Worm (Caenorhabditis elegans): Measurements from ENCODE around the gene Y116A8C.43.
"Not testable (repeated sequence)": the region's sequence is repeated elsewhere in the genome, so short reads cannot be mapped to it uniquely, and the experiment has no call there.

- TF ChIP-seq zag-1 (tag; optimal IDR thresholded peaks at IDR 0.05); egl-27 (tag; optimal IDR thresholded peaks at IDR 0.05); unc-62 (GFP tag; optimal IDR thresholded peaks at IDR 0.05 in 1 of 2); unc-62 (tag; optimal IDR thresholded peaks at IDR 0.05); lsy-2 (tag; optimal IDR thresholded peaks at IDR 0.05); ZK546.5 (tag; optimal IDR thresholded peaks at IDR 0.05); nhr-77 (tag; optimal IDR thresholded peaks at IDR 0.05); Y75B8A.6 (GFP tag; IDR thresholded peaks at IDR 0.05); nhr-76 (tag; optimal IDR thresholded peaks at IDR 0.05): not testable (repeated sequence)
Measured at ce11 chrIV:17064937-17065336, 23.7 kb upstream of the Y116A8C.43 start, which contains the start of gene Y116A8C.465.

Measured in whole organism, L4 larva.